Worm (Caenorhabditis elegans): ENCODE measurements around the gene tbc-7.

DNA sequence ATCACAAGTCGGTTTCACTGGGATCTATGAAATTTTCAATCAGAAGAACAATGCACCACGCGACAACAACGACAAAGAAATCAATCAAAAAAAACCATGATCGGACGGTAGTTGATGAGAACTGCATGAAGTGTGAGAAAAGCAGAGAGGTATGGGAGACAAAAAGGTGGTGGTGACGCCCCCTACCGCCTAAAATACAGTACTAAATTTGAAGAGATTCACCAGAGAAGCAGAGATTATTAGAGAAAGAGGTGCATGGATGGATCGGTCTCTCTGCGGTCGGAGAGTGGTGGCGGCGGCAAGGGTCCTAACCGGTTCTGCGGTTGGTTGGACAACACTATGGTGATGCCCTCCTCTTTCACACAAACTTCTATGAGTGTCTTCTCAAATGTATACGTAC lies 14.8 kb upstream of the tbc-7 start:
- TF ChIP-seq him-1 (tag; optimal IDR thresholded peaks at IDR 0.05) = no peak
- no peak for TF ChIP-seq W03F9.2 (tag; optimal IDR thresholded peaks at IDR 0.05)
- no peak for TF ChIP-seq dao-5 (tag; optimal IDR thresholded peaks at IDR 0.05)
